Fruit fly (Drosophila melanogaster): ENCODE measurements around the gene Fuca.
A peak's percentile ranks its signal among the peaks of the same experiment; 100 is the strongest.

Fuca gene

dm6 chr3L:11487327-11487973 is 35.1 kb downstream of the Fuca start, which contains the start of gene chrb (continued):
- TF ChIP-seq fd102C (GFP tag; optimal IDR thresholded peaks at IDR 0.05) (no peak), CG42726 (GFP tag; IDR thresholded peaks at IDR 0.05; ENCODE audit: partially characterized antibody) (peak; percentile 71), hbn (GFP tag; IDR thresholded peaks at IDR 0.05; ENCODE audit: partially characterized antibody) (peak; percentile 49), CG7357 (GFP tag; IDR thresholded peaks at IDR 0.05) (no peak), Oli (tag; optimal IDR thresholded peaks at IDR 0.05) (peak; percentile 26), CG31224 (GFP tag; IDR thresholded peaks at IDR 0.05) (no peak), Sry-β (GFP tag; optimal IDR thresholded peaks at IDR 0.05) (no peak), hkb (optimal IDR thresholded peaks at IDR 0.05) (no peak), hkb (GFP tag; IDR thresholded peaks at IDR 0.05) (peak; percentile 73), CG6854 (GFP tag; optimal IDR thresholded peaks at IDR 0.05) (peak; percentile 65), ftz-f1 (GFP tag; optimal IDR thresholded peaks at IDR 0.05) (peak; percentile 88), pan (optimal IDR thresholded peaks at IDR 0.05) (no peak), pan (GFP tag; optimal IDR thresholded peaks at IDR 0.05 in 1 of 2, IDR thresholded peaks at IDR 0.05 in 1 of 2) (no peak), CG17568 (GFP tag; optimal IDR thresholded peaks at IDR 0.05) (peak; percentile 69), h (optimal IDR thresholded peaks at IDR 0.05) (no peak), ro (GFP tag; IDR thresholded peaks at IDR 0.05) (no peak), tup (GFP tag; optimal IDR thresholded peaks at IDR 0.05) (no peak), org-1 (GFP tag; optimal IDR thresholded peaks at IDR 0.05) (no peak), gcm (GFP tag; optimal IDR thresholded peaks at IDR 0.05) (peak; percentile 41), CG33213 (GFP tag; optimal IDR thresholded peaks at IDR 0.05) (peak; percentile 17), CG12104 (GFP tag; optimal IDR thresholded peaks at IDR 0.05) (peak; percentile 25), cad (GFP tag; optimal IDR thresholded peaks at IDR 0.05) (peak; percentile 41), nerfin-2 (GFP tag; IDR thresholded peaks at IDR 0.05; ENCODE audit: partially characterized antibody) (peak; percentile 51; the same call in 1 of the 2 replicates), ham (GFP tag; IDR thresholded peaks at IDR 0.05) (no peak), CG4854 (GFP tag; optimal IDR thresholded peaks at IDR 0.05) (peak; percentile 32), CG13894 (tag; optimal IDR thresholded peaks at IDR 0.05) (peak; percentile 65), CG10147 (GFP tag; optimal IDR thresholded peaks at IDR 0.05) (peak; percentile 41), MTF-1 (GFP tag; optimal IDR thresholded peaks at IDR 0.05; ENCODE audit: borderline replicate concordance) (peak; percentile 52), sens-2 (GFP tag; IDR thresholded peaks at IDR 0.05) (0 out of 2 replicates have a peak, but pooled peaks have one; percentile 8), mirr (GFP tag; optimal IDR thresholded peaks at IDR 0.05) (peak; percentile 50), crc (GFP tag; optimal IDR thresholded peaks at IDR 0.05) (no peak), Sin3A (optimal IDR thresholded peaks at IDR 0.05) (no peak), HmgD (GFP tag; optimal IDR thresholded peaks at IDR 0.05) (peak; percentile 81), Hmx (GFP tag; optimal IDR thresholded peaks at IDR 0.05) (no peak), zfh2 (GFP tag; optimal IDR thresholded peaks at IDR 0.05) (no peak), CG17361 (GFP tag; IDR thresholded peaks at IDR 0.05) (no peak), pzg (GFP tag; optimal IDR thresholded peaks at IDR 0.05) (no peak), CG13296 (GFP tag; optimal IDR thresholded peaks at IDR 0.05) (peak; percentile 67), CG1529 (GFP tag; optimal IDR thresholded peaks at IDR 0.05) (no peak), wdn (GFP tag; IDR thresholded peaks at IDR 0.05) (0 out of 2 replicates have a peak, but pooled peaks have one; percentile 17), Elba2 (GFP tag; optimal IDR thresholded peaks at IDR 0.05) (no peak), Hand (GFP tag; optimal IDR thresholded peaks at IDR 0.05) (peak; percentile 53), disco-r (GFP tag; optimal IDR thresholded peaks at IDR 0.05) (peak; percentile 4), CG9609 (GFP tag; optimal IDR thresholded peaks at IDR 0.05) (peak; percentile 33), E2f1 (GFP tag; IDR thresholded peaks at IDR 0.05) (no peak), al (GFP tag; IDR thresholded peaks at IDR 0.05) (no peak), ERR (GFP tag; optimal IDR thresholded peaks at IDR 0.05) (no peak), Dip3 (GFP tag; optimal IDR thresholded peaks at IDR 0.05) (no peak), E2f2 (GFP tag; IDR thresholded peaks at IDR 0.05) (peak; percentile 23; the same call in 1 of the 2 replicates), zen (tag; optimal IDR thresholded peaks at IDR 0.05) (no peak), CG3847 (GFP tag; IDR thresholded peaks at IDR 0.05) (no peak), NC2β (GFP tag; optimal IDR thresholded peaks at IDR 0.05) (peak; percentile 74)
